Fruit fly (Drosophila melanogaster) Kc167 (cell line): ENCODE data around the gene Cpr64Ac.

Experiments used
- Myc ChIP-seq: fragments of >200 bp; optimal IDR thresholded peaks from 2 replicates; lab custom pipeline; 2017; ENCODE audit warnings: missing external identifiers
- Sin3A ChIP-seq: fragments of >200 bp; optimal IDR thresholded peaks from 2 replicates; lab custom pipeline; 2018; ENCODE audit warnings: missing external identifiers
- h ChIP-seq: fragments of >200 bp; optimal IDR thresholded peaks from 3 replicates; lab custom pipeline; 2018; ENCODE audit warnings: missing external identifiers
- insv ChIP-seq: fragments of >200 bp; optimal IDR thresholded peaks from 3 replicates; lab custom pipeline; 2018; ENCODE audit warnings: missing external identifiers
- psq ChIP-seq: fragments of >200 bp; optimal IDR thresholded peaks from 2 replicates; lab custom pipeline; 2017; ENCODE audit warnings: missing external identifiers
- ttk ChIP-seq: sonication (Bioruptor generic); optimal IDR thresholded peaks from 2 replicates; lab custom pipeline; 2017; ENCODE audit warnings: missing external identifiers

Cpr64Ac gene

dm6 chr3L:4236097-4236572 lies 23.4 kb upstream of the Cpr64Ac start, which contains the start of gene ImpL2:
TSS of gene ImpL2 (minus strand) at chr3L:4236147.
- TF ChIP-seq psq (lab: Kevin White, UChicago) (no peak), Sin3A (lab: Kevin White, UChicago) (no peak), Myc (lab: Kevin White, UChicago) (no peak), insv (no peak), h (lab: Kevin White, UChicago) (no peak), ttk (lab: Kevin White, UChicago) (no peak)

- TF ChIP-seq h (lab: Kevin White, UChicago), result no peak
- no peak for TF ChIP-seq Myc (lab: Kevin White, UChicago)
- no peak for TF ChIP-seq Sin3A (lab: Kevin White, UChicago)
- no peak for TF ChIP-seq psq (lab: Kevin White, UChicago)
- no peak for TF ChIP-seq insv
- no peak for TF ChIP-seq ttk (lab: Kevin White, UChicago)
Measured at dm6 chr3L:4233603-4234277, 21.0 kb upstream of the Cpr64Ac start.

- TF ChIP-seq Sin3A (lab: Kevin White, UChicago) (no peak), ttk (lab: Kevin White, UChicago) (no peak), psq (lab: Kevin White, UChicago) (no peak), insv (no peak), h (lab: Kevin White, UChicago) (no peak), Myc (lab: Kevin White, UChicago) (no peak)
Measured at dm6 chr3L:4232724-4233367, 20.1 kb upstream of the Cpr64Ac start.

DNA sequence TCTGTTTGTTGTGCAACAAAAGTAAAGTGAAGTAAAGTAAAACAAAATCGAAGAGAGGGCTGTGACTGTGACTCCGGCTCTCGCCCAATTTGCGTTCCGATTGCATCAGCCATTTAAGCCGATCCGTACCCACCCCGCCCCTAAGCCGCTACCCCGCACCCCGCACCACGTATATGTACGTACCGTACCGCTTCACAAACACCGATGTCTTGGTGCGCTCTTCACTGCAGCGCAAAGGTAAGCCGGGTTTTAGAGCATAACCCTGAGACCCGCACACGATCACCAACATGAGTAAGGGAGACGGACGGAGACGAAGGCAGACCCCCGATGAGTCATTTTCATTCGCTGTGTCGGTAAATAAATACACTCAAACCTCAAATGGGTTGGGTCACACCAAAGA lies 19.5 kb upstream of the Cpr64Ac start:
- no peak for TF ChIP-seq insv
- no peak for TF ChIP-seq h (lab: Kevin White, UChicago)
- no peak for TF ChIP-seq ttk (lab: Kevin White, UChicago)
- TF ChIP-seq Myc (lab: Kevin White, UChicago), result no peak
- no peak for TF ChIP-seq psq (lab: Kevin White, UChicago)
- no peak for TF ChIP-seq Sin3A (lab: Kevin White, UChicago)

dm6 chr3L:4231401-4232014 lies 18.8 kb upstream of the Cpr64Ac start:
- no peak for TF ChIP-seq Myc (lab: Kevin White, UChicago)
- TF ChIP-seq h (lab: Kevin White, UChicago), result no peak

DNA sequence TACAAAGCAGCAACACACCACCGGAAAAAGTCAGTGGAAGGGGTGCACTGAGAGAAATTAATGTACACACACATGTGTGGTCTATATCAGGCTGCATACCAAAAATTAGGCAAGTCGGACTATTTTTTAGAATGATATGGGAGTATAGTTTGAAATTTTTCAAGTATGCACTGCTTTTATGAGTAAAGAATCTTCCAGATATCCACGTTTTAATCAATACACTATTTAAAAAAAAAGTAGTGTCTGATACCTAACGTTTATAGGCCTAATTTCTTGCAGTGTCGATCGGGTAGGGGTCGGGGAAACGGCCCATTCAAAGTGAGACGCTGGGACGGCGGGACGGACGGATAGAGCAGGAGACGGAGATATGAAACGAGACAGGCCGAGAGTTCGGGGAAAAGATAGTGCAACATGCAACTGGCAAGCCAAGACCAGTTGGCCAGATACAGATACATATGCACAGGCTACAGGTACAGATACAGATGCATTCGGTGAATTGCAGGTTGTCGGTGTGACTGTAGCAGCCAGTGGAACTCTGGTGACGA lies 17.7 kb upstream of the Cpr64Ac start:
- TF ChIP-seq Sin3A (lab: Kevin White, UChicago), result no peak
- TF ChIP-seq Myc (lab: Kevin White, UChicago), result no peak
- TF ChIP-seq psq (lab: Kevin White, UChicago), result no peak
- TF ChIP-seq ttk (lab: Kevin White, UChicago), result no peak
- TF ChIP-seq h (lab: Kevin White, UChicago), result no peak
- no peak for TF ChIP-seq insv

- TF ChIP-seq Sin3A (lab: Kevin White, UChicago) (no peak), h (lab: Kevin White, UChicago) (no peak), psq (lab: Kevin White, UChicago) (no peak), insv (no peak), ttk (lab: Kevin White, UChicago) (no peak), Myc (lab: Kevin White, UChicago) (no peak)
Measured at dm6 chr3L:4229365-4229967, 16.8 kb upstream of the Cpr64Ac start.

dm6 chr3L:4228187-4228836 lies 15.6 kb upstream of the Cpr64Ac start:
- TF ChIP-seq insv (no peak), h (lab: Kevin White, UChicago) (no peak), Myc (lab: Kevin White, UChicago) (no peak), ttk (lab: Kevin White, UChicago) (no peak), Sin3A (lab: Kevin White, UChicago) (no peak)

DNA sequence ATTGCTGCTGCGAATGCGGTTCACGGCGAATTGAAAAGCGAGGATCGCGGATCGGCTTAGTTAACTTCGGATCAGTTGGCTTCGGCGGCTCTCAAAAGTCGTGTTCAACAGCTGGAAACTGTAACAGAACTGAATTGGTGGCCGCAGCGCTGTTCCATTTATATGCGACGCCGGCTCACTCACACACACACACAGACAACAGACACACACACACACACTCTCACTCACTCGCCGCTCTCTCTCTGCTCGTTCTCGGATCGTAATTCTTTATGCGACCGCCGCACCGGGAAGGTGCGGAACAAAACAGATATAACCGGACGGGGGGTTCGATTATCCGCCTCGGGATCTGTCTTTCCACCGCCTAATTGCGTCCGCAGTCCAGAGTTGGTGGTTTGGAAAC lies 14.4 kb upstream of the Cpr64Ac start, which contains the start of gene CG46460:
CG46460 (minus strand) TSS at position 139 of the 400 bp plus-strand sequence.
- TF ChIP-seq psq (lab: Kevin White, UChicago) (no peak), Myc (lab: Kevin White, UChicago) (no peak), h (lab: Kevin White, UChicago) (no peak), Sin3A (lab: Kevin White, UChicago) (no peak), ttk (lab: Kevin White, UChicago) (no peak), insv (no peak)

- TF ChIP-seq psq (lab: Kevin White, UChicago), result no peak
- TF ChIP-seq Sin3A (lab: Kevin White, UChicago), result no peak
- no peak for TF ChIP-seq insv
- no peak for TF ChIP-seq ttk (lab: Kevin White, UChicago)
- TF ChIP-seq Myc (lab: Kevin White, UChicago), result no peak
- TF ChIP-seq h (lab: Kevin White, UChicago), result no peak
Measured at dm6 chr3L:4225647-4226470, 13.1 kb upstream of the Cpr64Ac start.
